Worm (Caenorhabditis elegans): Measurements from ENCODE around the gene W03H9.1.

W03H9.1 gene

ce11 chrII:14154357-14154756 is 4.4 kb upstream of the W03H9.1 start, which contains the start of gene Y48B6A.1 (continued):
- TF ChIP-seq unc-30 (tag; optimal IDR thresholded peaks at IDR 0.05) = no peak
- peak; percentile 98 to 99 for TF ChIP-seq lsy-2 (tag; optimal IDR thresholded peaks at IDR 0.05)
- peak; percentile 98 for TF ChIP-seq C16A3.4 (tag; optimal IDR thresholded peaks at IDR 0.05)
- TF ChIP-seq efl-1 (optimal IDR thresholded peaks at IDR 0.05) = peak; percentile 91 to 94
- TF ChIP-seq efl-1 (GFP tag; optimal IDR thresholded peaks at IDR 0.05 in 1 of 2) = peak; percentile 89 to 98
- TF ChIP-seq C34B4.2 (tag; optimal IDR thresholded peaks at IDR 0.05) = no peak
- TF ChIP-seq ceh-63 (GFP tag; optimal IDR thresholded peaks at IDR 0.05) = peak; percentile 35
- peak; percentile 65 for TF ChIP-seq zip-4 (GFP tag; optimal IDR thresholded peaks at IDR 0.05)
- TF ChIP-seq ets-5 (GFP tag; IDR thresholded peaks at IDR 0.05) = no peak
- TF ChIP-seq unc-86 (tag; optimal IDR thresholded peaks at IDR 0.05) = peak; percentile 84
- no peak for TF ChIP-seq Y116A8C.19 (tag; optimal IDR thresholded peaks at IDR 0.05; ENCODE audit: borderline replicate concordance)
- TF ChIP-seq nhr-90 (tag; optimal IDR thresholded peaks at IDR 0.05; ENCODE audit: poor library complexity) = peak; percentile 96
- TF ChIP-seq fos-1 (tag; optimal IDR thresholded peaks at IDR 0.05) = peak; percentile 77
- TF ChIP-seq tlp-1 (tag; optimal IDR thresholded peaks at IDR 0.05) = no peak
- TF ChIP-seq ztf-4 (tag; optimal IDR thresholded peaks at IDR 0.05) = peak; percentile 74
- TF ChIP-seq nhr-19 (GFP tag; conservative IDR thresholded peaks at IDR 0.05) = peak; percentile 90
- peak; percentile 88 to 91 (median 88) for TF ChIP-seq dpl-1 (GFP tag; optimal IDR thresholded peaks at IDR 0.05)
- TF ChIP-seq nhr-12 (tag; optimal IDR thresholded peaks at IDR 0.05) = no peak
- TF ChIP-seq pag-3 (tag; optimal IDR thresholded peaks at IDR 0.05; ENCODE audit: borderline replicate concordance, insufficient read depth) = peak; percentile 54
- peak; percentile 71 for TF ChIP-seq sox-4 (tag; optimal IDR thresholded peaks at IDR 0.05)
- TF ChIP-seq ceh-88 (GFP tag; IDR thresholded peaks at IDR 0.05) = peak; percentile 79
- TF ChIP-seq irx-1 (tag; optimal IDR thresholded peaks at IDR 0.05) = peak; percentile 89
- peak; percentile 94 for TF ChIP-seq snpc-4 (tag; optimal IDR thresholded peaks at IDR 0.05)
- no peak for TF ChIP-seq efl-3 (GFP tag; optimal IDR thresholded peaks at IDR 0.05)
- TF ChIP-seq F16B12.6 (tag; optimal IDR thresholded peaks at IDR 0.05) = peak; percentile 79
- no peak for TF ChIP-seq hlh-4 (tag; optimal IDR thresholded peaks at IDR 0.05)
- peak; percentile 89 for TF ChIP-seq dsc-1 (tag; optimal IDR thresholded peaks at IDR 0.05)
- TF ChIP-seq ceh-90 (tag; optimal IDR thresholded peaks at IDR 0.05) = peak; percentile 90
- peak; percentile 93 to 95 for TF ChIP-seq lin-35 (GFP tag; optimal IDR thresholded peaks at IDR 0.05)
- TF ChIP-seq isw-1 (GFP tag; IDR thresholded peaks at IDR 0.05) = peak; percentile 92
- peak; percentile 93 for TF ChIP-seq pax-3 (tag; optimal IDR thresholded peaks at IDR 0.05)
- TF ChIP-seq ztf-11 (tag; optimal IDR thresholded peaks at IDR 0.05) = peak in 1 of 2 experiments; percentile 89
- peak; percentile 96 for TF ChIP-seq nhr-71 (tag; optimal IDR thresholded peaks at IDR 0.05)
- no peak for TF ChIP-seq pqm-1 (tag; optimal IDR thresholded peaks at IDR 0.05)
- peak; percentile 87 for TF ChIP-seq blmp-1 (tag; optimal IDR thresholded peaks at IDR 0.05)
- peak; percentile 94 for TF ChIP-seq nhr-85 (tag)
- peak; percentile 82 for TF ChIP-seq hpl-2 (GFP tag; optimal IDR thresholded peaks at IDR 0.05)
- TF ChIP-seq lin-15B (tag; optimal IDR thresholded peaks at IDR 0.05) = peak; percentile 99
- peak; percentile 71 for TF ChIP-seq lin-39 (tag; optimal IDR thresholded peaks at IDR 0.05)
- no peak for TF ChIP-seq nhr-76 (tag; optimal IDR thresholded peaks at IDR 0.05)
- TF ChIP-seq egl-13 (tag; optimal IDR thresholded peaks at IDR 0.05) = peak; percentile 87
- TF ChIP-seq nhr-237 (tag; optimal IDR thresholded peaks at IDR 0.05) = peak; percentile 90
- TF ChIP-seq mef-2 (tag; optimal IDR thresholded peaks at IDR 0.05) = peak; percentile 10
- TF ChIP-seq hlh-17 (GFP tag; optimal IDR thresholded peaks at IDR 0.05; ENCODE audit: borderline replicate concordance) = no peak
- no peak for TF ChIP-seq sptf-1 (tag; optimal IDR thresholded peaks at IDR 0.05)
- TF ChIP-seq alr-1 (tag; optimal IDR thresholded peaks at IDR 0.05; ENCODE audit: borderline replicate concordance) = no peak
- peak; percentile 30 for TF ChIP-seq sup-37 (GFP tag; optimal IDR thresholded peaks at IDR 0.05)
- peak; percentile 97 for TF ChIP-seq lir-3 (tag; optimal IDR thresholded peaks at IDR 0.05; ENCODE audit: poor library complexity)
- TF ChIP-seq nhr-11 (tag; optimal IDR thresholded peaks at IDR 0.05) = peak; percentile 66
- peak; percentile 96 for TF ChIP-seq lin-14 (GFP tag; optimal IDR thresholded peaks at IDR 0.05)
- TF ChIP-seq fkh-8 (tag; optimal IDR thresholded peaks at IDR 0.05) = peak; percentile 97
- TF ChIP-seq tbx-2 (tag; optimal IDR thresholded peaks at IDR 0.05) = peak; percentile 94
- peak; percentile 99 for TF ChIP-seq rnt-1 (tag; optimal IDR thresholded peaks at IDR 0.05)
